Fruit fly (Drosophila melanogaster): ENCODE data around the gene Gbs-76A.

- TF ChIP-seq CG9705 (GFP tag; optimal IDR thresholded peaks at IDR 0.05) = no peak
- no peak for TF ChIP-seq usp (GFP tag; optimal IDR thresholded peaks at IDR 0.05)
- no peak for TF ChIP-seq ey (GFP tag; optimal IDR thresholded peaks at IDR 0.05)
Measured at dm6 chr3L:19251643-19252042, 40.9 kb downstream of the Gbs-76A start.
